Worm (Caenorhabditis elegans): Measurements from ENCODE around the gene B0001.7.

Gene B0001.7

ce11 chrIV:12165432-12166078 is 11.5 kb upstream of the B0001.7 start:
- TF ChIP-seq nfya-1 (tag; optimal IDR thresholded peaks at IDR 0.05; ENCODE audit: borderline replicate concordance, insufficient read depth): no peak
- peak; percentile 68 for TF ChIP-seq nhr-80 (tag; optimal IDR thresholded peaks at IDR 0.05)

ce11 chrIV:12162732-12163131 is 8.7 kb upstream of the B0001.7 start:
- no peak for TF ChIP-seq F37B4.10 (GFP tag; IDR thresholded peaks at IDR 0.05)
- 0 out of 2 replicates have a peak, but pooled peaks have one; percentile 50 for TF ChIP-seq cebp-2 (GFP tag; IDR thresholded peaks at IDR 0.05)

- TF ChIP-seq lsl-1 (GFP tag; optimal IDR thresholded peaks at IDR 0.05) (no peak), Y56A3A.18 (GFP tag; IDR thresholded peaks at IDR 0.05) (no peak), Y53G8AR.9 (GFP tag; conservative IDR thresholded peaks at IDR 0.05) (no peak), B0019.2 (GFP tag; conservative IDR thresholded peaks at IDR 0.05) (no peak)
Observed at ce11 chrIV:12160421-12160820, 6.4 kb upstream of the B0001.7 start.

ce11 chrIV:12157915-12158314 is 3.9 kb upstream of the B0001.7 start:
- no peak for TF ChIP-seq F23B12.7 (tag; optimal IDR thresholded peaks at IDR 0.05; ENCODE audit: insufficient read depth)
- no peak for TF ChIP-seq akir-1 (GFP tag; optimal IDR thresholded peaks at IDR 0.05)
- TF ChIP-seq pbrm-1 (GFP tag; IDR thresholded peaks at IDR 0.05): no peak
- TF ChIP-seq F39B2.1 (GFP tag; IDR thresholded peaks at IDR 0.05): no peak
- TF ChIP-seq hmg-1.2 (GFP tag; IDR thresholded peaks at IDR 0.05): no peak
- TF ChIP-seq F57C9.4 (tag; optimal IDR thresholded peaks at IDR 0.05): no peak
- no peak for TF ChIP-seq hsf-1 (GFP tag; IDR thresholded peaks at IDR 0.05)
- no peak for TF ChIP-seq C06A6.2 (GFP tag; conservative IDR thresholded peaks at IDR 0.05)
- TF ChIP-seq madf-3 (GFP tag; IDR thresholded peaks at IDR 0.05): no peak
- TF ChIP-seq madf-8 (GFP tag; conservative IDR thresholded peaks at IDR 0.05): no peak
- TF ChIP-seq dox-1 (GFP tag; IDR thresholded peaks at IDR 0.05): no peak
- TF ChIP-seq zim-3 (tag; optimal IDR thresholded peaks at IDR 0.05): no peak
- TF ChIP-seq unc-130 (GFP tag; optimal IDR thresholded peaks at IDR 0.05): no peak
- TF ChIP-seq D2030.7 (GFP tag; IDR thresholded peaks at IDR 0.05): no peak
- TF ChIP-seq hrde-1 (tag; optimal IDR thresholded peaks at IDR 0.05; ENCODE audit: borderline replicate concordance): no peak
- TF ChIP-seq let-607 (tag; optimal IDR thresholded peaks at IDR 0.05): no peak
- no peak for TF ChIP-seq B0019.2 (GFP tag; conservative IDR thresholded peaks at IDR 0.05)
- no peak for TF ChIP-seq T07F8.4 (tag; optimal IDR thresholded peaks at IDR 0.05)

ce11 chrIV:12156642-12157233 is 2.7 kb upstream of the B0001.7 start, which contains the start of gene eri-12:
eri-12 (plus strand) TSS chrIV:12156838.
- TF ChIP-seq dpff-1 (tag; optimal IDR thresholded peaks at IDR 0.05) (no peak), ama-1 (optimal IDR thresholded peaks at IDR 0.05) (no peak), ama-1 (GFP tag; optimal IDR thresholded peaks at IDR 0.05) (no peak), xnd-1 (tag; optimal IDR thresholded peaks at IDR 0.05) (no peak), madf-6 (GFP tag; IDR thresholded peaks at IDR 0.05) (no peak), F49E8.2 (tag; optimal IDR thresholded peaks at IDR 0.05; ENCODE audit: insufficient read depth) (no peak), ceh-100 (GFP tag; IDR thresholded peaks at IDR 0.05) (no peak), rcor-1 (GFP tag; IDR thresholded peaks at IDR 0.05) (no peak), K11D2.4 (GFP tag; IDR thresholded peaks at IDR 0.05) (no peak), Y95B8A.8 (GFP tag; IDR thresholded peaks at IDR 0.05) (no peak), ccch-3 (GFP tag; optimal IDR thresholded peaks at IDR 0.05) (no peak), die-1 (tag; optimal IDR thresholded peaks at IDR 0.05) (no peak), nhr-90 (tag; optimal IDR thresholded peaks at IDR 0.05) (no peak), snpc-3.4 (tag; optimal IDR thresholded peaks at IDR 0.05) (no peak), tbp1 (GFP tag; optimal IDR thresholded peaks at IDR 0.05) (no peak), nhr-179 (tag; optimal IDR thresholded peaks at IDR 0.05) (no peak)
